Worm (Caenorhabditis elegans): ENCODE measurements around the gene nhr-84.

DNA sequence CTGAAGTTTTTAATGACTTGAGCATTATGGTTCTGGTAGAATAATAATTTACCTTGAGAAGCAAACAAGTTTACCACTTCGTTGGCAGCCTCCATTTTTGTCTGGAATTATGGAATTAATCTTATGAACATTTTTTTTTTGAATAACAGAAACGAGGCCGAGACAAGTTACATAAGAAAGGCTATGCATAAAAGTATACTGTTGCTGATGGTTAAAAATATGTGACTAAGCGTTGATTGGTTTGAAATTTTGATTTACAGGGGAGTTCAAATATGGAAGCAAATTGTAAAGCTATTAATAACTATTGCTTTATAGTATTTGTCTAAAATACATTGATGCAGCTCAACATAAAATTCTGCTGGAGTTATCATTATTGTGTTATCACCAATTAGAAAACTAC, 9.3 kb upstream of the nhr-84 start, which contains the start of gene cgt-1:
- no peak for TF ChIP-seq cog-1 (tag; optimal IDR thresholded peaks at IDR 0.05)
- no peak for TF ChIP-seq ztf-23 (GFP tag; IDR thresholded peaks at IDR 0.05)
- no peak for TF ChIP-seq med-1 (GFP tag; optimal IDR thresholded peaks at IDR 0.05; ENCODE audit: insufficient read depth)
- TF ChIP-seq ref-1 (GFP tag; conservative IDR thresholded peaks at IDR 0.05), result no peak
- no peak for TF ChIP-seq T22C8.4 (GFP tag; IDR thresholded peaks at IDR 0.05)
- no peak for TF ChIP-seq flt-1 (GFP tag; IDR thresholded peaks at IDR 0.05)
- no peak for TF ChIP-seq tab-1 (GFP tag; IDR thresholded peaks at IDR 0.05)

All from whole organism, midembryonic.